Fruit fly (Drosophila melanogaster) whole organism, embryonic: ENCODE results near the gene CG31826.

ENCODE experiments used
- Antp ChIP-seq: fragments of 200-800 bp; sonication (Bioruptor generic); optimal IDR thresholded peaks from 3 replicates; lab custom pipeline; 2016; ENCODE audit warnings: missing biosample characterization, missing genetic modification characterization
- Asciz ChIP-seq: fragments of 200-800 bp; sonication (Bioruptor generic); optimal IDR thresholded peaks from 2 replicates; lab custom pipeline; 2017; ENCODE audit warnings: missing biosample characterization, mild to moderate bottlenecking, missing genetic modification characterization, missing genetic modification reagents
- Bgb ChIP-seq: fragments of 200-800 bp; sonication (Bioruptor generic); IDR thresholded peaks from 2 replicates; pipeline ENCODE4 v1.3.6; 2022; ENCODE audit warnings: missing biosample characterization, missing genetic modification characterization; ENCODE audit not compliant: partially characterized antibody
- Blimp-1 ChIP-seq: fragments of 200-800 bp; sonication (Bioruptor generic); optimal IDR thresholded peaks from 3 replicates; lab custom pipeline; 2018; ENCODE audit warnings: missing biosample characterization, missing genetic modification characterization, mild to moderate bottlenecking, moderate library complexity, missing genetic modification reagents
- CG11504 ChIP-seq: fragments of 200-800 bp; sonication (Bioruptor generic); optimal IDR thresholded peaks from 3 replicates; lab custom pipeline; 2019; ENCODE audit warnings: missing biosample characterization, mild to moderate bottlenecking, missing genetic modification characterization, moderate library complexity
- CG13424 ChIP-seq: fragments of 200-800 bp; sonication (Bioruptor generic); optimal IDR thresholded peaks from 2 replicates; lab custom pipeline; 2019; ENCODE audit warnings: missing biosample characterization, mild to moderate bottlenecking, missing genetic modification characterization, moderate library complexity
- CG13894 ChIP-seq: fragments of 200-800 bp; sonication (Bioruptor generic); optimal IDR thresholded peaks from 3 replicates; lab custom pipeline; 2018; ENCODE audit warnings: missing biosample characterization, mild to moderate bottlenecking, missing genetic modification characterization, moderate library complexity
- CG15696 ChIP-seq: fragments of 200-800 bp; sonication (Bioruptor generic); optimal IDR thresholded peaks from 2 replicates; lab custom pipeline; 2019; ENCODE audit warnings: missing biosample characterization, mild to moderate bottlenecking, missing genetic modification characterization, moderate library complexity
- CG1647 ChIP-seq: fragments of 200-800 bp; sonication (Bioruptor generic); optimal IDR thresholded peaks from 3 replicates; lab custom pipeline; 2016; ENCODE audit warnings: missing biosample characterization, missing genetic modification characterization
- CG17361 ChIP-seq: fragments of 200-800 bp; sonication (Bioruptor generic); IDR thresholded peaks from 3 replicates; pipeline ENCODE4 v1.3.6; 2022; ENCODE audit warnings: missing biosample characterization, missing genetic modification characterization
- CG17385 ChIP-seq: fragments of 200-800 bp; sonication (Bioruptor generic); optimal IDR thresholded peaks from 3 replicates; lab custom pipeline; 2018; ENCODE audit warnings: missing biosample characterization, mild to moderate bottlenecking, missing genetic modification characterization
- CG17802 ChIP-seq: fragments of 200-800 bp; sonication (Bioruptor generic); optimal IDR thresholded peaks from 2 replicates; lab custom pipeline; 2018; ENCODE audit warnings: missing biosample characterization, mild to moderate bottlenecking, missing genetic modification characterization, moderate library complexity
- CG1792 ChIP-seq: fragments of 200-800 bp; sonication (Bioruptor generic); optimal IDR thresholded peaks from 2 replicates; lab custom pipeline; 2016; ENCODE audit warnings: missing biosample characterization, missing genetic modification characterization
- CG18476 ChIP-seq: fragments of 200-800 bp; sonication (Bioruptor generic); optimal IDR thresholded peaks from 2 replicates; lab custom pipeline; 2016; ENCODE audit warnings: missing biosample characterization, mild to moderate bottlenecking, missing genetic modification characterization
- CG18619 ChIP-seq: fragments of 200-800 bp; sonication (Bioruptor generic); optimal IDR thresholded peaks from 3 replicates; lab custom pipeline; 2017; ENCODE audit warnings: missing biosample characterization, mild to moderate bottlenecking, missing genetic modification characterization
- CG2202 ChIP-seq: fragments of 200-800 bp; sonication (Bioruptor generic); optimal IDR thresholded peaks from 2 replicates; lab custom pipeline; 2018; ENCODE audit warnings: missing biosample characterization, mild to moderate bottlenecking, missing genetic modification characterization
- CG31388 ChIP-seq: fragments of 200-800 bp; sonication (Bioruptor generic); optimal IDR thresholded peaks from 2 replicates; lab custom pipeline; 2016; ENCODE audit warnings: missing biosample characterization, missing genetic modification characterization
- CG3281 ChIP-seq: fragments of 200-800 bp; sonication (Bioruptor generic); optimal IDR thresholded peaks from 3 replicates; lab custom pipeline; 2017; ENCODE audit warnings: missing biosample characterization, mild to moderate bottlenecking, missing genetic modification characterization
- CG34422 ChIP-seq: fragments of 200-800 bp; sonication (Bioruptor generic); IDR thresholded peaks from 3 replicates; pipeline ENCODE4 v1.3.6; 2022; ENCODE audit warnings: missing biosample characterization, missing genetic modification characterization
- CG3995 ChIP-seq: fragments of 200-800 bp; sonication (Bioruptor generic); optimal IDR thresholded peaks from 3 replicates; lab custom pipeline; 2016; ENCODE audit warnings: missing biosample characterization, missing genetic modification characterization
- CG4282 ChIP-seq: fragments of 200-800 bp; sonication (Bioruptor generic); optimal IDR thresholded peaks from 2 replicates; lab custom pipeline; 2016; ENCODE audit warnings: missing biosample characterization, missing genetic modification characterization
- CG4617 ChIP-seq: fragments of 200-800 bp; sonication (Bioruptor generic); optimal IDR thresholded peaks from 3 replicates; lab custom pipeline; 2016; ENCODE audit warnings: missing biosample characterization, missing genetic modification characterization, borderline replicate concordance
- CG4707 ChIP-seq: fragments of 200-800 bp; sonication (Bioruptor generic); optimal IDR thresholded peaks from 2 replicates; lab custom pipeline; 2018; ENCODE audit warnings: missing biosample characterization, mild to moderate bottlenecking, missing genetic modification characterization, moderate library complexity
- CG4730 ChIP-seq: fragments of 200-800 bp; sonication (Bioruptor generic); IDR thresholded peaks from 2 replicates; pipeline ENCODE4 v1.3.6; 2022; ENCODE audit warnings: missing biosample characterization, missing genetic modification characterization
- CG6689 ChIP-seq: fragments of 200-800 bp; sonication (Bioruptor generic); IDR thresholded peaks from 2 replicates; pipeline ENCODE4 v1.3.6; 2022; ENCODE audit warnings: missing biosample characterization, missing genetic modification characterization
- CG8765 ChIP-seq: fragments of 200-800 bp; sonication (Bioruptor generic); IDR thresholded peaks from 2 replicates; pipeline ENCODE4 v1.3.6; 2022; ENCODE audit warnings: missing biosample characterization, missing genetic modification characterization
- Gug ChIP-seq: fragments of 200-800 bp; sonication (Bioruptor generic); IDR thresholded peaks from 4 replicates; pipeline ENCODE4 v1.3.6; 2022; ENCODE audit warnings: missing biosample characterization, missing genetic modification characterization
- Hmx ChIP-seq: fragments of 200-800 bp; sonication (Bioruptor generic); optimal IDR thresholded peaks from 2 replicates; lab custom pipeline; 2016; ENCODE audit warnings: missing biosample characterization, missing genetic modification characterization
- Jarid2 ChIP-seq: fragments of 200-800 bp; sonication (Bioruptor generic); optimal IDR thresholded peaks from 3 replicates; lab custom pipeline; 2017; ENCODE audit warnings: mild to moderate bottlenecking, missing biosample characterization, missing genetic modification reagents, missing genetic modification characterization
- Max ChIP-seq: fragments of 200-800 bp; sonication (Bioruptor generic); optimal IDR thresholded peaks from 2 replicates; lab custom pipeline; 2016; ENCODE audit warnings: missing biosample characterization, mild to moderate bottlenecking, missing genetic modification characterization
- NFAT ChIP-seq: fragments of 200-800 bp; sonication (Bioruptor generic); IDR thresholded peaks from 2 replicates; pipeline ENCODE4 v1.3.6; 2022; ENCODE audit warnings: missing biosample characterization, missing genetic modification characterization
- Rx ChIP-seq: fragments of 200-800 bp; sonication (Bioruptor generic); IDR thresholded peaks from 2 replicates; pipeline ENCODE4 v1.3.6; 2022; ENCODE audit warnings: missing biosample characterization, missing genetic modification characterization
- Side ChIP-seq: fragments of 200-800 bp; sonication (Bioruptor generic); optimal IDR thresholded peaks from 2 replicates; lab custom pipeline; 2016; ENCODE audit warnings: missing biosample characterization, missing genetic modification characterization
- Sin3A ChIP-seq: fragments of >200 bp; optimal IDR thresholded peaks from 2 replicates; lab custom pipeline; 2018
- Taf1 ChIP-seq: fragments of 200-800 bp; sonication (Bioruptor generic); IDR thresholded peaks from 2 replicates; pipeline ENCODE4 v1.3.6; 2022; ENCODE audit warnings: missing biosample characterization, missing genetic modification characterization
- ap ChIP-seq: fragments of 200-800 bp; sonication (Bioruptor generic); IDR thresholded peaks from 2 replicates; pipeline ENCODE4 v1.3.6; 2022; ENCODE audit warnings: missing biosample characterization, missing genetic modification characterization
- ase ChIP-seq: fragments of 200-800 bp; sonication (Bioruptor generic); IDR thresholded peaks from 3 replicates; pipeline ENCODE4 v1.3.6; 2022; ENCODE audit warnings: missing biosample characterization, missing genetic modification characterization
- bbx ChIP-seq: fragments of 200-800 bp; sonication (Bioruptor generic); IDR thresholded peaks from 2 replicates; pipeline ENCODE4 v1.3.6; 2022; ENCODE audit warnings: missing biosample characterization, missing genetic modification characterization; ENCODE audit not compliant: partially characterized antibody
- chinmo ChIP-seq: fragments of 200-800 bp; sonication (Bioruptor generic); IDR thresholded peaks from 4 replicates; pipeline ENCODE4 v1.3.6; 2022; ENCODE audit warnings: missing biosample characterization, missing genetic modification characterization; ENCODE audit not compliant: partially characterized antibody
- crp ChIP-seq, 2 experiments: fragments of 200-800 bp; sonication (Bioruptor generic); optimal IDR thresholded peaks; 2 replicates in 1 of 2; 3 replicates in 1 of 2; lab custom pipeline; 2017; ENCODE audit warnings: missing biosample characterization in 2 of 2, missing genetic modification characterization in 2 of 2, mild to moderate bottlenecking in 1 of 2, moderate library complexity in 1 of 2
- fd96Cb ChIP-seq: fragments of 200-800 bp; sonication (Bioruptor generic); optimal IDR thresholded peaks from 2 replicates; lab custom pipeline; 2018; ENCODE audit warnings: missing biosample characterization, mild to moderate bottlenecking, missing genetic modification characterization, moderate library complexity
- ftz-f1 ChIP-seq: fragments of 200-800 bp; sonication (Bioruptor generic); optimal IDR thresholded peaks from 2 replicates; lab custom pipeline; 2016; ENCODE audit warnings: missing biosample characterization, missing genetic modification characterization
- lbe ChIP-seq: fragments of 200-800 bp; sonication (Bioruptor generic); optimal IDR thresholded peaks from 2 replicates; lab custom pipeline; 2016; ENCODE audit warnings: missing biosample characterization, mild to moderate bottlenecking, missing genetic modification characterization
- luna ChIP-seq: fragments of 200-800 bp; sonication (Bioruptor generic); optimal IDR thresholded peaks from 2 replicates; lab custom pipeline; 2016; ENCODE audit warnings: missing biosample characterization, missing genetic modification characterization
- peb ChIP-seq: fragments of 200-800 bp; sonication (Bioruptor generic); IDR thresholded peaks from 2 replicates; pipeline ENCODE4 v1.3.6; 2022; ENCODE audit warnings: missing biosample characterization, missing genetic modification characterization
- pho ChIP-seq: fragments of 200-800 bp; sonication (Bioruptor generic); optimal IDR thresholded peaks from 2 replicates; lab custom pipeline; 2016; ENCODE audit warnings: missing biosample characterization, missing genetic modification characterization
- pzg ChIP-seq: fragments of 200-800 bp; sonication (Bioruptor generic); optimal IDR thresholded peaks from 3 replicates; lab custom pipeline; 2018; ENCODE audit warnings: missing biosample characterization, mild to moderate bottlenecking, missing genetic modification characterization, moderate library complexity
- seq ChIP-seq: fragments of 200-800 bp; sonication (Bioruptor generic); IDR thresholded peaks from 2 replicates; pipeline ENCODE4 v1.3.6; 2022; ENCODE audit warnings: missing biosample characterization, missing genetic modification characterization
- sug ChIP-seq: fragments of 200-800 bp; optimal IDR thresholded peaks from 2 replicates; lab custom pipeline; 2019; ENCODE audit warnings: missing biosample characterization, mild to moderate bottlenecking, missing genetic modification characterization, moderate library complexity
- tin ChIP-seq: fragments of 200-800 bp; sonication (Bioruptor generic); optimal IDR thresholded peaks from 3 replicates; lab custom pipeline; 2016; ENCODE audit warnings: missing biosample characterization, missing genetic modification characterization
- tio ChIP-seq: fragments of 200-800 bp; sonication (Bioruptor generic); optimal IDR thresholded peaks from 2 replicates; lab custom pipeline; 2017; ENCODE audit warnings: missing biosample characterization, missing genetic modification characterization, inconsistent platforms

CG31826 gene

DNA sequence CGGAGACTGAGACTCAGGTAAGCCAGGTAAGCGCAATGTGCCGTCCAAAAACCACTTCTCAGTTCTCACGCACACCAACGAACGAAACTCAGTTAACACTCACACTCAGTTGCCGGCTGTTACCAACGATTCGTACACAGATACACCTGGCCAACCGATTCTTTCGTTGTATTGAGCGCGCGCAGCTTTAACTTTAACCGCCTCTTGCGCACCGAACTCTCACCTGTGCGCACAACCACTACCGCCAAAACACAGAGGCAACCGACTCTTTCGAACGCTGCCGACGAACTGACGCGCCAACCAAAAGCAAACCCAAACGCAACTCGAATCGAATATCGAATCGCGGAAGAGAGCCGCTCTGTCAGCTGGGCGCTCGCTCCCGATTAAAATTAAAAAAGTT is 10.4 kb downstream of the CG31826 start, which contains the start of gene Gli (continued):
- TF ChIP-seq Hmx (GFP tag; lab: Kevin White, UChicago) (no peak), crp (GFP tag; optimal IDR thresholded peaks at IDR 0.05; lab: Kevin White, UChicago) (peak in 1 of 2 experiments; percentile 54), CG8765 (GFP tag; lab: Robert Waterston, UW) (0 out of 2 replicates have a peak, but pooled peaks have one; percentile 26), ase (GFP tag; lab: Robert Waterston, UW) (no peak; the same call in 2 of the 3 replicates), Antp (GFP tag; lab: Kevin White, UChicago) (peak; percentile 32), CG2202 (no peak), Max (no peak), lbe (GFP tag; lab: Kevin White, UChicago) (no peak), luna (GFP tag; lab: Kevin White, UChicago) (no peak), CG6689 (no peak), pho (GFP tag; lab: Kevin White, UChicago) (no peak), pzg (peak; percentile 14), ftz-f1 (GFP tag; lab: Kevin White, UChicago) (peak; percentile 69), Bgb (peak; percentile 74), seq (GFP tag; lab: Robert Waterston, UW) (peak; percentile 50; the same call in 1 of the 2 replicates), CG15696 (tag; lab: Kevin White, UChicago) (no peak), CG4617 (GFP tag; lab: Kevin White, UChicago) (no peak), CG18476 (GFP tag; lab: Kevin White, UChicago) (no peak), CG4282 (GFP tag; lab: Kevin White, UChicago) (no peak), Jarid2 (GFP tag; lab: Kevin White, UChicago) (peak; percentile 99), CG17385 (GFP tag; lab: Kevin White, UChicago) (peak; percentile 52), Blimp-1 (GFP tag; lab: Kevin White, UChicago) (no peak), CG4730 (no peak), fd96Cb (tag; lab: Kevin White, UChicago) (no peak), CG17361 (GFP tag; lab: Robert Waterston, UW) (no peak), CG11504 (no peak), CG13894 (tag; lab: Kevin White, UChicago) (peak; percentile 77), CG13424 (no peak), CG3995 (GFP tag; lab: Kevin White, UChicago) (no peak), Taf1 (no peak), ap (GFP tag; lab: Robert Waterston, UW) (no peak), Side (peak; percentile 61), peb (GFP tag; lab: Robert Waterston, UW) (no peak), CG3281 (GFP tag; lab: Kevin White, UChicago) (no peak), CG4707 (GFP tag; lab: Kevin White, UChicago) (no peak), CG1792 (peak; percentile 22), Gug (peak; percentile 45; the same call in 1 of the 4 replicates), sug (tag; lab: Kevin White, UChicago) (peak; percentile 55), CG18619 (GFP tag; lab: Kevin White, UChicago) (no peak), tio (GFP tag; lab: Kevin White, UChicago) (no peak), NFAT (GFP tag; lab: Robert Waterston, UW) (peak; percentile 51; the same call in 1 of the 2 replicates), CG31388 (GFP tag; lab: Kevin White, UChicago) (no peak), CG17802 (tag; lab: Kevin White, UChicago) (no peak), CG1647 (GFP tag; lab: Kevin White, UChicago) (no peak), CG34422 (peak; percentile 75; the same call in 2 of the 3 replicates), Sin3A (lab: Kevin White, UChicago) (no peak), tin (GFP tag; lab: Kevin White, UChicago) (no peak), Rx (GFP tag; lab: Robert Waterston, UW) (0 out of 2 replicates have a peak, but pooled peaks have one; percentile 14), Asciz (GFP tag; lab: Kevin White, UChicago) (no peak), bbx (GFP tag; lab: Robert Waterston, UW) (peak; percentile 76), chinmo (GFP tag; lab: Robert Waterston, UW) (peak; percentile 98)
